Worm (Caenorhabditis elegans) whole organism, mixed stage, embryonic: ENCODE results near the gene oac-10.

Experiments used
- M03D4.4 ChIP-seq: sonication (generic microtip); optimal IDR thresholded peaks from 2 replicates; lab custom pipeline; 2017; ENCODE audit warnings: mild to moderate bottlenecking, missing genetic modification characterization, missing compliant biosample characterization
- bed-3 ChIP-seq: fragments of 200-800 bp; sonication (Bioruptor generic); optimal IDR thresholded peaks from 3 replicates; lab custom pipeline; 2018; ENCODE audit warnings: mild to moderate bottlenecking, missing genetic modification characterization, moderate library complexity, missing compliant biosample characterization
- blmp-1 ChIP-seq: fragments of 150-350 bp; optimal IDR thresholded peaks from 2 replicates; lab custom pipeline; 2014; ENCODE audit warnings: missing biosample characterization, missing genetic modification characterization
- ceh-39 ChIP-seq: fragments of 150-350 bp; optimal IDR thresholded peaks from 2 replicates; lab custom pipeline; 2014; ENCODE audit warnings: missing biosample characterization, missing genetic modification characterization
- ceh-43 ChIP-seq: fragments of 200-800 bp; sonication (Bioruptor generic); optimal IDR thresholded peaks from 2 replicates; lab custom pipeline; 2018; ENCODE audit warnings: mild to moderate bottlenecking, missing genetic modification characterization, moderate library complexity, missing compliant biosample characterization
- ceh-83 ChIP-seq: fragments of 200-800 bp; sonication (Bioruptor generic); optimal IDR thresholded peaks from 2 replicates; lab custom pipeline; 2018; ENCODE audit warnings: mild to moderate bottlenecking, missing genetic modification characterization, missing compliant biosample characterization
- cnd-1 ChIP-seq: fragments of 200-800 bp; sonication (Bioruptor generic); optimal IDR thresholded peaks from 2 replicates; lab custom pipeline; 2018; ENCODE audit warnings: mild to moderate bottlenecking, missing genetic modification characterization, missing compliant biosample characterization
- drap-1 ChIP-seq: fragments of 200-800 bp; sonication (Bioruptor generic); optimal IDR thresholded peaks from 3 replicates; lab custom pipeline; 2018; ENCODE audit warnings: mild to moderate bottlenecking, missing genetic modification characterization, missing compliant biosample characterization
- elt-1 ChIP-seq: sonication (generic microtip); optimal IDR thresholded peaks from 2 replicates; lab custom pipeline; 2017; ENCODE audit warnings: missing genetic modification characterization, mild to moderate bottlenecking, missing compliant biosample characterization, antibody characterized with exemption, moderate library complexity, borderline replicate concordance; ENCODE audit not compliant: insufficient read depth
- elt-3 ChIP-seq: fragments of 150-350 bp; optimal IDR thresholded peaks from 2 replicates; lab custom pipeline; 2014; ENCODE audit warnings: missing biosample characterization, missing genetic modification characterization
- flh-1 ChIP-seq: fragments of 200-800 bp; sonication (Bioruptor generic); optimal IDR thresholded peaks from 2 replicates; lab custom pipeline; 2018; ENCODE audit warnings: mild to moderate bottlenecking, missing genetic modification characterization, moderate library complexity, missing compliant biosample characterization
- ham-2 ChIP-seq: fragments of 200-800 bp; sonication (Bioruptor generic); optimal IDR thresholded peaks from 2 replicates; lab custom pipeline; 2018; ENCODE audit warnings: mild to moderate bottlenecking, missing genetic modification characterization, missing compliant biosample characterization
- hlh-1 ChIP-seq: fragments of 150-350 bp; optimal IDR thresholded peaks from 2 replicates; lab custom pipeline; 2014; ENCODE audit warnings: missing biosample characterization, missing genetic modification reagents, missing genetic modification characterization
- lin-13 ChIP-seq: fragments of 150-350 bp; optimal IDR thresholded peaks from 2 replicates; lab custom pipeline; 2014; ENCODE audit warnings: missing biosample characterization, missing genetic modification characterization
- lin-32 ChIP-seq: fragments of 200-800 bp; sonication (Bioruptor generic); optimal IDR thresholded peaks from 2 replicates; lab custom pipeline; 2018; ENCODE audit warnings: mild to moderate bottlenecking, missing genetic modification characterization, missing compliant biosample characterization
- lsy-2 ChIP-seq: fragments of 150-350 bp; optimal IDR thresholded peaks from 2 replicates; lab custom pipeline; 2014; ENCODE audit warnings: missing biosample characterization, missing genetic modification characterization
- mep-1 ChIP-seq: fragments of 150-350 bp; optimal IDR thresholded peaks from 2 replicates; lab custom pipeline; 2017; ENCODE audit warnings: missing biosample characterization, missing genetic modification reagents, missing genetic modification characterization, inconsistent platforms
- mls-2 ChIP-seq: sonication (generic microtip); optimal IDR thresholded peaks from 2 replicates; lab custom pipeline; 2016; ENCODE audit warnings: mild to moderate bottlenecking, missing genetic modification characterization, moderate library complexity, missing compliant biosample characterization
- nhr-12 ChIP-seq: fragments of 150-350 bp; optimal IDR thresholded peaks from 2 replicates; lab custom pipeline; 2014; ENCODE audit warnings: missing biosample characterization, missing genetic modification characterization
- nhr-237 ChIP-seq: fragments of 150-350 bp; optimal IDR thresholded peaks from 2 replicates; lab custom pipeline; 2014; ENCODE audit warnings: missing biosample characterization, missing genetic modification characterization
- nhr-28 ChIP-seq: fragments of 150-350 bp; optimal IDR thresholded peaks from 2 replicates; lab custom pipeline; 2014; ENCODE audit warnings: missing biosample characterization, missing genetic modification characterization
- pha-4 ChIP-seq: fragments of 150-350 bp; optimal IDR thresholded peaks from 2 replicates; lab custom pipeline; 2018; ENCODE audit warnings: missing biosample characterization, missing genetic modification reagents, missing genetic modification characterization
- sem-2 ChIP-seq: fragments of 200-800 bp; sonication (Bioruptor generic); optimal IDR thresholded peaks from 2 replicates; lab custom pipeline; 2018; ENCODE audit warnings: mild to moderate bottlenecking, missing genetic modification characterization, missing compliant biosample characterization
- snpc-4 ChIP-seq: fragments of 150-350 bp; optimal IDR thresholded peaks from 2 replicates; lab custom pipeline; 2014; ENCODE audit warnings: missing biosample characterization, missing genetic modification characterization
- sptf-1 ChIP-seq: sonication (generic microtip); optimal IDR thresholded peaks from 2 replicates; lab custom pipeline; 2017; ENCODE audit warnings: mild to moderate bottlenecking, missing genetic modification characterization, moderate library complexity, missing compliant biosample characterization
- tbx-8 ChIP-seq: fragments of 200-800 bp; sonication (Bioruptor generic); optimal IDR thresholded peaks from 2 replicates; lab custom pipeline; 2018; ENCODE audit warnings: mild to moderate bottlenecking, missing genetic modification characterization, moderate library complexity, missing compliant biosample characterization
- unc-39 ChIP-seq: fragments of 150-350 bp; optimal IDR thresholded peaks from 2 replicates; lab custom pipeline; 2014; ENCODE audit warnings: missing biosample characterization, missing genetic modification characterization
- unc-62 ChIP-seq: fragments of 150-350 bp; optimal IDR thresholded peaks from 2 replicates; lab custom pipeline; 2014; ENCODE audit warnings: missing biosample characterization, missing genetic modification reagents, missing genetic modification characterization
- zip-8 ChIP-seq: fragments of 150-350 bp; optimal IDR thresholded peaks from 2 replicates; lab custom pipeline; 2014; ENCODE audit warnings: missing biosample characterization, missing genetic modification characterization
- ztf-11 ChIP-seq: fragments of 150-350 bp; optimal IDR thresholded peaks from 2 replicates; lab custom pipeline; 2014; ENCODE audit warnings: missing biosample characterization, missing genetic modification characterization

Gene oac-10

ce11 chrII:3910737-3911136 lies 41.0 kb downstream of the oac-10 start, which contains the start of gene bcmo-2:
TSS of gene bcmo-2 (minus strand) at chrII:3910837.
- TF ChIP-seq nhr-237 (tag; lab: Kevin White, UChicago) (no peak), nhr-28 (tag; lab: Kevin White, UChicago) (no peak), bed-3 (GFP tag; lab: Kevin White, UChicago) (no peak), ztf-11 (no peak), drap-1 (GFP tag; lab: Kevin White, UChicago) (no peak), lsy-2 (tag; lab: Kevin White, UChicago) (no peak), snpc-4 (tag; lab: Kevin White, UChicago) (no peak), ceh-83 (no peak)
- TF ChIP-seq, all 35 proteins: peak for 0

ce11 chrII:3911284-3911683 lies 41.6 kb downstream of the oac-10 start:
- TF ChIP-seq ztf-11 (no peak), ham-2 (no peak), nhr-237 (tag; lab: Kevin White, UChicago) (no peak), tbx-8 (GFP tag; lab: Kevin White, UChicago) (no peak), hlh-1 (no peak), elt-3 (tag; lab: Kevin White, UChicago) (no peak), unc-39 (tag; lab: Kevin White, UChicago) (no peak), nhr-28 (tag; lab: Kevin White, UChicago) (no peak), unc-62 (GFP tag; lab: Kevin White, UChicago) (no peak), sptf-1 (tag; lab: Kevin White, UChicago) (no peak), lin-13 (tag; lab: Kevin White, UChicago) (no peak)

- TF ChIP-seq ceh-43 (no peak), cnd-1 (no peak), drap-1 (GFP tag; lab: Kevin White, UChicago) (no peak), zip-8 (tag; lab: Kevin White, UChicago) (no peak), ham-2 (no peak), mep-1 (tag; lab: Kevin White, UChicago) (no peak), nhr-12 (no peak), elt-3 (tag; lab: Kevin White, UChicago) (no peak), pha-4 (no peak), lsy-2 (tag; lab: Kevin White, UChicago) (no peak), snpc-4 (tag; lab: Kevin White, UChicago) (no peak), ceh-39 (tag; lab: Kevin White, UChicago) (no peak), lin-32 (GFP tag; lab: Kevin White, UChicago) (no peak), hlh-1 (no peak), ztf-11 (no peak), blmp-1 (tag; lab: Kevin White, UChicago) (no peak)
Observed at ce11 chrII:3911716-3912115, 42.0 kb downstream of the oac-10 start, which contains the start of gene F53C3.1. TSS of gene F53C3.1 (plus strand) at chrII:3912016.

- TF ChIP-seq nhr-28 (tag; lab: Kevin White, UChicago), result no peak
- TF ChIP-seq elt-1, result no peak
- TF ChIP-seq ceh-83, result no peak
- TF ChIP-seq tbx-8 (GFP tag; lab: Kevin White, UChicago), result no peak
- no peak for TF ChIP-seq bed-3 (GFP tag; lab: Kevin White, UChicago)
- no peak for TF ChIP-seq sem-2
- TF ChIP-seq M03D4.4 (tag; lab: Kevin White, UChicago), result no peak
- no peak for TF ChIP-seq mls-2 (tag; lab: Kevin White, UChicago)
Observed at ce11 chrII:3913673-3914072, 44.0 kb downstream of the oac-10 start.

- TF ChIP-seq elt-3 (tag; lab: Kevin White, UChicago), result no peak
- TF ChIP-seq sem-2, result no peak
- TF ChIP-seq snpc-4 (tag; lab: Kevin White, UChicago), result no peak
- TF ChIP-seq blmp-1 (tag; lab: Kevin White, UChicago), result no peak
- no peak for TF ChIP-seq unc-39 (tag; lab: Kevin White, UChicago)
- no peak for TF ChIP-seq ceh-43
- no peak for TF ChIP-seq nhr-12
- no peak for TF ChIP-seq flh-1 (GFP tag; lab: Kevin White, UChicago)
- TF ChIP-seq hlh-1, result no peak
- TF ChIP-seq nhr-28 (tag; lab: Kevin White, UChicago), result no peak
- TF ChIP-seq bed-3 (GFP tag; lab: Kevin White, UChicago), result no peak
- no peak for TF ChIP-seq nhr-237 (tag; lab: Kevin White, UChicago)
- TF ChIP-seq cnd-1, result no peak
Observed at ce11 chrII:3917985-3918633, 48.4 kb downstream of the oac-10 start.
